Fruit fly (Drosophila melanogaster) whole organism, embryonic: Measurements from ENCODE around the gene CG11309.
A peak's percentile ranks its signal among the peaks of the same experiment; 100 is the strongest.

ENCODE experiments used
- Adf1 ChIP-seq: fragments of 200-800 bp; sonication (Bioruptor generic); IDR thresholded peaks from 2 replicates; pipeline ENCODE4 v1.3.6; 2022; ENCODE audit warnings: missing biosample characterization, missing genetic modification characterization
- BEAF-32 ChIP-seq: fragments of 200-800 bp; sonication (Bioruptor generic); optimal IDR thresholded peaks from 3 replicates; lab custom pipeline; 2017; ENCODE audit warnings: missing biosample characterization, missing genetic modification characterization, mild to moderate bottlenecking, moderate library complexity, missing genetic modification reagents
- CG10366 ChIP-seq: fragments of 200-800 bp; sonication (Bioruptor generic); IDR thresholded peaks from 2 replicates; pipeline ENCODE4 v1.3.6; 2022; ENCODE audit warnings: missing biosample characterization, missing genetic modification characterization
- CG13287 ChIP-seq: fragments of 200-800 bp; sonication (Bioruptor generic); IDR thresholded peaks from 2 replicates; pipeline ENCODE4 v1.3.6; 2022; ENCODE audit warnings: missing biosample characterization, missing genetic modification characterization; ENCODE audit not compliant: partially characterized antibody
- CG13624 ChIP-seq: fragments of 200-800 bp; sonication (Bioruptor generic); optimal IDR thresholded peaks from 2 replicates; lab custom pipeline; 2016; ENCODE audit warnings: missing biosample characterization, missing genetic modification characterization
- CG15479 ChIP-seq: fragments of 200-800 bp; sonication (Bioruptor generic); optimal IDR thresholded peaks from 3 replicates; lab custom pipeline; 2019; ENCODE audit warnings: missing biosample characterization, mild to moderate bottlenecking, missing genetic modification characterization, moderate library complexity
- CG17359 ChIP-seq: fragments of 200-800 bp; sonication (Bioruptor generic); optimal IDR thresholded peaks from 3 replicates; lab custom pipeline; 2018; ENCODE audit warnings: missing biosample characterization, mild to moderate bottlenecking, missing genetic modification characterization, moderate library complexity
- CG2129 ChIP-seq: fragments of 200-800 bp; sonication (Bioruptor generic); IDR thresholded peaks from 2 replicates; pipeline ENCODE4 v1.3.6; 2022; ENCODE audit warnings: missing biosample characterization, missing genetic modification characterization; ENCODE audit not compliant: partially characterized antibody
- CG3163 ChIP-seq: fragments of 200-800 bp; sonication (Bioruptor generic); optimal IDR thresholded peaks from 3 replicates; lab custom pipeline; 2016; ENCODE audit warnings: missing biosample characterization, missing genetic modification characterization
- CG33557 ChIP-seq: fragments of 200-800 bp; sonication (Bioruptor generic); optimal IDR thresholded peaks from 2 replicates; lab custom pipeline; 2019; ENCODE audit warnings: missing biosample characterization, mild to moderate bottlenecking, missing genetic modification characterization, moderate library complexity
- CG4282 ChIP-seq: fragments of 200-800 bp; sonication (Bioruptor generic); optimal IDR thresholded peaks from 2 replicates; lab custom pipeline; 2016; ENCODE audit warnings: missing biosample characterization, missing genetic modification characterization
- CG6791 ChIP-seq: fragments of 200-800 bp; sonication (Bioruptor generic); IDR thresholded peaks from 3 replicates; pipeline ENCODE4 v1.3.6; 2022; ENCODE audit warnings: missing biosample characterization, missing genetic modification characterization; ENCODE audit not compliant: partially characterized antibody
- CG7372 ChIP-seq: fragments of 200-800 bp; sonication (Bioruptor generic); IDR thresholded peaks from 2 replicates; pipeline ENCODE4 v1.3.6; 2022; ENCODE audit warnings: missing biosample characterization, missing genetic modification characterization
- CG7987 ChIP-seq: fragments of 200-800 bp; sonication (Bioruptor generic); optimal IDR thresholded peaks from 2 replicates; lab custom pipeline; 2018; ENCODE audit warnings: missing biosample characterization, mild to moderate bottlenecking, missing genetic modification characterization, moderate library complexity
- Deaf1 ChIP-seq: fragments of 200-800 bp; optimal IDR thresholded peaks from 3 replicates; lab custom pipeline; 2019; ENCODE audit warnings: missing biosample characterization, mild to moderate bottlenecking, missing genetic modification characterization, moderate library complexity
- Dll ChIP-seq: fragments of 200-800 bp; sonication (Bioruptor generic); IDR thresholded peaks from 4 replicates; pipeline ENCODE4 v1.3.6; 2022; ENCODE audit warnings: missing biosample characterization, missing genetic modification characterization; ENCODE audit not compliant: partially characterized antibody
- HLH4C ChIP-seq: fragments of 200-800 bp; sonication (Bioruptor generic); IDR thresholded peaks from 3 replicates; pipeline ENCODE4 v1.3.6; 2022; ENCODE audit warnings: missing biosample characterization, missing genetic modification characterization; ENCODE audit not compliant: partially characterized antibody
- Hey ChIP-seq: fragments of 200-800 bp; sonication (Bioruptor generic); optimal IDR thresholded peaks from 3 replicates; lab custom pipeline; 2018; ENCODE audit warnings: missing biosample characterization, mild to moderate bottlenecking, missing genetic modification characterization
- Kr ChIP-seq: fragments of 200-800 bp; sonication (Bioruptor generic); optimal IDR thresholded peaks from 2 replicates; lab custom pipeline; 2017; ENCODE audit warnings: missing biosample characterization, mild to moderate bottlenecking, missing genetic modification characterization
- NfI ChIP-seq: fragments of 200-800 bp; sonication (Bioruptor generic); optimal IDR thresholded peaks from 3 replicates; lab custom pipeline; 2018; ENCODE audit warnings: missing biosample characterization, mild to moderate bottlenecking, missing genetic modification characterization, moderate library complexity
- Poxn ChIP-seq: fragments of 200-800 bp; sonication (Bioruptor generic); IDR thresholded peaks from 2 replicates; pipeline ENCODE4 v1.3.6; 2022; ENCODE audit warnings: missing biosample characterization, missing genetic modification characterization
- Sox100B ChIP-seq: fragments of 200-800 bp; sonication (Bioruptor generic); optimal IDR thresholded peaks from 3 replicates; lab custom pipeline; 2018; ENCODE audit warnings: missing biosample characterization, mild to moderate bottlenecking, missing genetic modification characterization
- Xrp1 ChIP-seq: fragments of 200-800 bp; sonication (Bioruptor generic); IDR thresholded peaks from 2 replicates; pipeline ENCODE4 v1.3.6; 2022; ENCODE audit warnings: missing biosample characterization, missing genetic modification characterization
- YL-1 ChIP-seq: fragments of 200-800 bp; sonication (Bioruptor generic); optimal IDR thresholded peaks from 3 replicates; lab custom pipeline; 2017; ENCODE audit warnings: missing biosample characterization, mild to moderate bottlenecking, missing genetic modification characterization
- ab ChIP-seq: fragments of 200-800 bp; sonication (Bioruptor generic); optimal IDR thresholded peaks from 2 replicates; lab custom pipeline; 2016; ENCODE audit warnings: missing biosample characterization, missing genetic modification characterization
- al ChIP-seq: fragments of 200-800 bp; sonication (Bioruptor generic); IDR thresholded peaks from 2 replicates; pipeline ENCODE4 v1.3.6; 2022; ENCODE audit warnings: missing biosample characterization, missing genetic modification characterization
- aop ChIP-seq: fragments of 200-800 bp; sonication (Bioruptor generic); IDR thresholded peaks from 2 replicates; pipeline ENCODE4 v1.3.6; 2022; ENCODE audit warnings: missing biosample characterization, missing genetic modification characterization
- bcd ChIP-seq: fragments of 200-800 bp; sonication (Bioruptor generic); optimal IDR thresholded peaks from 2 replicates; lab custom pipeline; 2017; ENCODE audit warnings: missing biosample characterization, mild to moderate bottlenecking, missing genetic modification characterization
- cg ChIP-seq: fragments of 200-800 bp; sonication (Bioruptor generic); optimal IDR thresholded peaks from 3 replicates; lab custom pipeline; 2019; ENCODE audit warnings: missing biosample characterization, mild to moderate bottlenecking, missing genetic modification characterization, moderate library complexity
- chinmo ChIP-seq: fragments of 200-800 bp; sonication (Bioruptor generic); IDR thresholded peaks from 4 replicates; pipeline ENCODE4 v1.3.6; 2022; ENCODE audit warnings: missing biosample characterization, missing genetic modification characterization; ENCODE audit not compliant: partially characterized antibody
- dm ChIP-seq: fragments of 200-800 bp; sonication (Bioruptor generic); optimal IDR thresholded peaks from 3 replicates; lab custom pipeline; 2016; ENCODE audit warnings: missing biosample characterization, missing genetic modification characterization
- ftz-f1 ChIP-seq: fragments of 200-800 bp; sonication (Bioruptor generic); optimal IDR thresholded peaks from 2 replicates; lab custom pipeline; 2016; ENCODE audit warnings: missing biosample characterization, missing genetic modification characterization
- gce ChIP-seq: fragments of 200-800 bp; sonication (Bioruptor generic); IDR thresholded peaks from 3 replicates; pipeline ENCODE4 v1.3.6; 2022; ENCODE audit warnings: missing biosample characterization, missing genetic modification characterization
- grn ChIP-seq: fragments of 200-800 bp; sonication (Bioruptor generic); optimal IDR thresholded peaks from 3 replicates; lab custom pipeline; 2017; ENCODE audit warnings: missing biosample characterization, missing genetic modification characterization
- ham ChIP-seq: fragments of 200-800 bp; sonication (Bioruptor generic); IDR thresholded peaks from 2 replicates; pipeline ENCODE4 v1.3.6; 2022; ENCODE audit warnings: missing biosample characterization, missing genetic modification characterization
- her ChIP-seq: fragments of 200-800 bp; sonication (Bioruptor generic); optimal IDR thresholded peaks from 2 replicates; lab custom pipeline; 2016; ENCODE audit warnings: missing biosample characterization, missing genetic modification characterization
- lov ChIP-seq, 2 experiments: fragments of 200-800 bp in 1 of 2; fragments of >200 bp in 1 of 2; sonication (Bioruptor generic) in 1 of 2; IDR thresholded peaks in 1 of 2; optimal IDR thresholded peaks in 1 of 2; 2 replicates in 1 of 2; 3 replicates in 1 of 2; pipeline versions ENCODE4 v1.3.6 to Lab custom; 2017 to 2022; ENCODE audit warnings: missing biosample characterization in 1 of 2, missing genetic modification characterization in 1 of 2
- nerfin-1 ChIP-seq: fragments of 200-800 bp; sonication (Bioruptor generic); optimal IDR thresholded peaks from 3 replicates; lab custom pipeline; 2019; ENCODE audit warnings: missing biosample characterization, mild to moderate bottlenecking, missing genetic modification characterization, moderate library complexity
- pfk ChIP-seq: fragments of 200-800 bp; sonication (Bioruptor generic); optimal IDR thresholded peaks from 2 replicates; lab custom pipeline; 2018; ENCODE audit warnings: missing biosample characterization, mild to moderate bottlenecking, missing genetic modification characterization, moderate library complexity
- pho ChIP-seq: fragments of 200-800 bp; sonication (Bioruptor generic); optimal IDR thresholded peaks from 2 replicates; lab custom pipeline; 2016; ENCODE audit warnings: missing biosample characterization, missing genetic modification characterization
- pros ChIP-seq: fragments of 200-800 bp; sonication (Bioruptor generic); optimal IDR thresholded peaks from 3 replicates; lab custom pipeline; 2019; ENCODE audit warnings: missing biosample characterization, mild to moderate bottlenecking, missing genetic modification characterization, moderate library complexity
- tll ChIP-seq, 2 experiments: fragments of 200-800 bp in 1 of 2; fragments of >200 bp in 1 of 2; sonication (Bioruptor generic) in 1 of 2; optimal IDR thresholded peaks; 2 replicates each; lab custom pipeline; 2017 to 2019; ENCODE audit warnings: missing biosample characterization in 2 of 2, missing genetic modification characterization in 2 of 2, mild to moderate bottlenecking in 1 of 2, moderate library complexity in 1 of 2
- ttk ChIP-seq: fragments of 200-800 bp; sonication (Bioruptor generic); IDR thresholded peaks from 2 replicates; pipeline ENCODE4 v2.1.2; 2022; ENCODE audit warnings: missing biosample characterization, missing genetic modification characterization
- twi ChIP-seq: fragments of 200-800 bp; optimal IDR thresholded peaks from 2 replicates; lab custom pipeline; 2019; ENCODE audit warnings: missing biosample characterization, mild to moderate bottlenecking, missing genetic modification characterization, moderate library complexity
- wek ChIP-seq: fragments of 200-800 bp; sonication (Bioruptor generic); optimal IDR thresholded peaks from 3 replicates; lab custom pipeline; 2018; ENCODE audit warnings: missing biosample characterization, mild to moderate bottlenecking, missing genetic modification characterization, moderate library complexity
- zen ChIP-seq: fragments of 200-800 bp; sonication (Bioruptor generic); optimal IDR thresholded peaks from 3 replicates; lab custom pipeline; 2018; ENCODE audit warnings: missing biosample characterization, mild to moderate bottlenecking, missing genetic modification characterization, moderate library complexity

CG11309 gene

DNA sequence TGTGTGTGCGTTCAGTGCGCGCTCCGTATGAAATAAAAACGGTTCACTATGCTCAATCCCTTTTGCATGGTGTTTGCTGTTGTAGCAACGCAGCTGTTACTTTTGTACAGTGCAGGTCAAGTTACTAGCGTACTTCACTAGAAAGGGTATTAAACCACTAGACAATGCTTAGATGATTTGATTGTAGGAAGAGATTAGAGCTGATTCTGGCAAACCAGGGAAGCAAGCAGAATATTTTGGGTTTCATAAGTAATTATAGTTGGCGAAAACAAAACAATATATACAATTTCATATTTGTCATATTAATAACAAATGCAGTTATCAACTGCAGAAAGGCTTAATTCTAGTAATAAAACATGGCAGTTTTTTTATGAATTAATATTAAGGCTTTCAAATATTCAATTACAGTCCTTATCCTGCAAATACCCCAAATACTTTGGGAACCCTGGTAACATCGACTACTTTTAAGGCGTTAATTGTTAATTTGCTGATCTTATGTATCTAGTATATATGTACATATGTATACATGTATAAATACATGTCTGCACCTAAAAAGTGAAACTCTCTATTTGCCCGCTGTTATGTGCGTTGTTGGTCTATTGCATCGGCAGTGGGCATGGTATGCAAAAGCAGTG lies 42.9 kb upstream of the CG11309 start (continued):
- no peak for TF ChIP-seq CG4282
- no peak for TF ChIP-seq pros (GFP tag; lab: Kevin White, UChicago)
- TF ChIP-seq bcd (GFP tag; lab: Kevin White, UChicago), result peak; percentile 49
- no peak for TF ChIP-seq ab (GFP tag; lab: Kevin White, UChicago)
- no peak for TF ChIP-seq CG7372 (GFP tag; lab: Robert Waterston, UW)
- no peak for TF ChIP-seq CG13287
- no peak for TF ChIP-seq ftz-f1 (GFP tag; lab: Kevin White, UChicago)
- no peak for TF ChIP-seq CG2129 (GFP tag; lab: Robert Waterston, UW)
- TF ChIP-seq zen (tag; lab: Kevin White, UChicago), result no peak
- peak; percentile 30 for TF ChIP-seq NfI (GFP tag; lab: Kevin White, UChicago)
- no peak for TF ChIP-seq aop (GFP tag; lab: Robert Waterston, UW)
- no peak for TF ChIP-seq CG13624 (GFP tag; lab: Kevin White, UChicago)
- TF ChIP-seq ham (GFP tag; lab: Robert Waterston, UW), result no peak
- TF ChIP-seq pho (GFP tag; lab: Kevin White, UChicago), result peak; percentile 3
- peak; percentile 35; the same call in 1 of the 2 replicates for TF ChIP-seq CG10366
- peak; percentile 48 for TF ChIP-seq CG17359
- TF ChIP-seq her (GFP tag; lab: Kevin White, UChicago), result peak; percentile 35
- TF ChIP-seq CG33557 (GFP tag; lab: Kevin White, UChicago), result no peak
- no peak for TF ChIP-seq wek
- no peak for TF ChIP-seq HLH4C
- TF ChIP-seq Xrp1 (GFP tag; lab: Robert Waterston, UW), result peak; percentile 20; the same call in 1 of the 2 replicates

- TF ChIP-seq Adf1 (GFP tag; lab: Robert Waterston, UW) (no peak), BEAF-32 (GFP tag; lab: Kevin White, UChicago) (peak; percentile 16), Dll (GFP tag; lab: Robert Waterston, UW) (0 out of 4 replicates have a peak, but pooled peaks have one; percentile 13), ttk (0 out of 2 replicates have a peak, but pooled peaks have one; percentile 24), nerfin-1 (peak; percentile 44), CG13624 (GFP tag; lab: Kevin White, UChicago) (peak; percentile 62), CG7987 (GFP tag; lab: Kevin White, UChicago) (no peak), chinmo (GFP tag; lab: Robert Waterston, UW) (peak; percentile 53; the same call in 1 of the 4 replicates), CG15479 (GFP tag; lab: Kevin White, UChicago) (peak; percentile 83), tll (GFP tag; optimal IDR thresholded peaks at IDR 0.05; lab: Kevin White, UChicago) (peak in 1 of 2 experiments; percentile 81), pros (GFP tag; lab: Kevin White, UChicago) (peak; percentile 84), cg (GFP tag; lab: Kevin White, UChicago) (peak; percentile 64), CG3163 (GFP tag; lab: Kevin White, UChicago) (peak; percentile 15), lov (optimal IDR thresholded peaks at IDR 0.05; lab: Kevin White, UChicago) (no peak), lov (GFP tag; IDR thresholded peaks at IDR 0.05; lab: Robert Waterston, UW) (0 out of 3 replicates have a peak, but pooled peaks have one; percentile 49), Poxn (GFP tag; lab: Robert Waterston, UW) (no peak), Deaf1 (tag; lab: Kevin White, UChicago) (peak; percentile 73), twi (tag; lab: Kevin White, UChicago) (peak; percentile 81), Kr (peak; percentile 81), al (no peak), YL-1 (GFP tag; lab: Kevin White, UChicago) (peak; percentile 24), grn (no peak), pfk (peak; percentile 19), CG6791 (GFP tag; lab: Robert Waterston, UW) (peak; percentile 58; the same call in 1 of the 3 replicates), Sox100B (GFP tag; lab: Kevin White, UChicago) (no peak), gce (0 out of 3 replicates have a peak, but pooled peaks have one; percentile 32), dm (GFP tag; lab: Kevin White, UChicago) (peak; percentile 3), Hey (tag; lab: Kevin White, UChicago) (peak; percentile 79)
Observed at dm6 chr3L:21346463-21347196, 42.2 kb upstream of the CG11309 start.
